Worm (Caenorhabditis elegans) whole organism, L3 larva: Measurements from ENCODE around the gene T24E12.10.

Experiments
- aly-2 ChIP-seq: fragments of 150-350 bp; optimal IDR thresholded peaks from 2 replicates; lab custom pipeline; 2014; ENCODE audit warnings: missing biosample characterization, missing genetic modification characterization
- ceh-16 ChIP-seq: sonication (generic microtip); optimal IDR thresholded peaks from 2 replicates; lab custom pipeline; 2017; ENCODE audit warnings: missing biosample characterization, missing genetic modification characterization
- ceh-82 ChIP-seq: fragments of 150-350 bp; optimal IDR thresholded peaks from 2 replicates; lab custom pipeline; 2014; ENCODE audit warnings: missing biosample characterization, missing genetic modification characterization
- nfya-1 ChIP-seq: sonication (generic microtip); optimal IDR thresholded peaks from 2 replicates; lab custom pipeline; 2017; ENCODE audit warnings: missing genetic modification characterization, mild to moderate bottlenecking, missing compliant biosample characterization, antibody characterized with exemption, moderate library complexity; ENCODE audit not compliant: insufficient read depth
- nhr-12 ChIP-seq: fragments of 150-350 bp; optimal IDR thresholded peaks from 2 replicates; lab custom pipeline; 2014; ENCODE audit warnings: missing biosample characterization, missing genetic modification characterization
- nhr-237 ChIP-seq: fragments of 150-350 bp; optimal IDR thresholded peaks from 2 replicates; lab custom pipeline; 2014; ENCODE audit warnings: missing biosample characterization, missing genetic modification characterization
- nhr-28 ChIP-seq: fragments of 150-350 bp; optimal IDR thresholded peaks from 2 replicates; lab custom pipeline; 2014; ENCODE audit warnings: missing biosample characterization, missing genetic modification characterization
- pqm-1 ChIP-seq: fragments of 150-350 bp; optimal IDR thresholded peaks from 2 replicates; lab custom pipeline; 2017; ENCODE audit warnings: missing biosample characterization, missing genetic modification characterization, inconsistent platforms
- skn-1 ChIP-seq: fragments of 150-350 bp; optimal IDR thresholded peaks from 2 replicates; lab custom pipeline; 2014; ENCODE audit warnings: missing biosample characterization, missing genetic modification characterization
- unc-62 ChIP-seq: fragments of 150-350 bp; sonication (generic microtip); optimal IDR thresholded peaks from 4 replicates; lab custom pipeline; 2014; ENCODE audit warnings: missing biosample characterization, missing genetic modification reagents, missing genetic modification characterization
- ztf-11 ChIP-seq: fragments of 150-350 bp; optimal IDR thresholded peaks from 2 replicates; lab custom pipeline; 2014; ENCODE audit warnings: missing biosample characterization, missing genetic modification characterization

DNA sequence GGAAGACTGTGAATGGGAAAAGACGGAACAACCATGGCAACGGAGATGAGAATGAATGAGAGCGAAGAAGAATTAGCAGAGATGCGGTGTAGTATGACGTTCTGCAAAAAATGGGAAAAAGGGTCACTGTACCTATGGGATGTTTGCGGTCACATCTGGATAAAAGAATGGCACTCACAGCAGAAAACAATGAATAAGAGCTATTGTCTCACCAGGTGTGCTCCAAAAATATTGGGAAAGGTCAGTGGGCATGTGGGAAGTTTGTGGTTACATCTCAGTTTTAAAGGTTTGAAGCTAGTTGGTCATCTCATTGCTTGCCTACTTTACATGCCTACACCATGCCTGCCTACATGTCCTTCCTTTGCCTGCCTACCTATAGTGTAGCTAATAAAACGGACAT is 22.3 kb downstream of the T24E12.10 start, which contains the start of gene fbxb-91:
- TF ChIP-seq pqm-1 (tag; lab: Kevin White, UChicago) (no peak), unc-62 (no peak), ztf-11 (tag; lab: Kevin White, UChicago) (no peak), ceh-16 (tag; lab: Kevin White, UChicago) (no peak), skn-1 (tag; lab: Kevin White, UChicago) (no peak), ceh-82 (no peak), nfya-1 (tag; lab: Kevin White, UChicago) (no peak), nhr-237 (no peak), aly-2 (tag; lab: Kevin White, UChicago) (no peak), nhr-28 (tag; lab: Kevin White, UChicago) (no peak), nhr-12 (tag; lab: Kevin White, UChicago) (no peak)
